Fruit fly (Drosophila melanogaster) Kc167 (cell line): Measurements from ENCODE around the gene Tom40.

Experiments used
- Sin3A ChIP-seq: fragments of >200 bp; optimal IDR thresholded peaks from 2 replicates; lab custom pipeline; 2018; ENCODE audit warnings: missing external identifiers
- psq ChIP-seq: fragments of >200 bp; optimal IDR thresholded peaks from 2 replicates; lab custom pipeline; 2017; ENCODE audit warnings: missing external identifiers
- ttk ChIP-seq: sonication (Bioruptor generic); optimal IDR thresholded peaks from 2 replicates; lab custom pipeline; 2017; ENCODE audit warnings: missing external identifiers

- TF ChIP-seq psq (lab: Kevin White, UChicago) (no peak), Sin3A (lab: Kevin White, UChicago) (no peak), ttk (lab: Kevin White, UChicago) (no peak)
Observed at dm6 chrX:7694207-7694606, 42.5 kb upstream of the Tom40 start.
